Fruit fly (Drosophila melanogaster): ENCODE data around the gene Amnionless.

The Amnionless gene

DNA sequence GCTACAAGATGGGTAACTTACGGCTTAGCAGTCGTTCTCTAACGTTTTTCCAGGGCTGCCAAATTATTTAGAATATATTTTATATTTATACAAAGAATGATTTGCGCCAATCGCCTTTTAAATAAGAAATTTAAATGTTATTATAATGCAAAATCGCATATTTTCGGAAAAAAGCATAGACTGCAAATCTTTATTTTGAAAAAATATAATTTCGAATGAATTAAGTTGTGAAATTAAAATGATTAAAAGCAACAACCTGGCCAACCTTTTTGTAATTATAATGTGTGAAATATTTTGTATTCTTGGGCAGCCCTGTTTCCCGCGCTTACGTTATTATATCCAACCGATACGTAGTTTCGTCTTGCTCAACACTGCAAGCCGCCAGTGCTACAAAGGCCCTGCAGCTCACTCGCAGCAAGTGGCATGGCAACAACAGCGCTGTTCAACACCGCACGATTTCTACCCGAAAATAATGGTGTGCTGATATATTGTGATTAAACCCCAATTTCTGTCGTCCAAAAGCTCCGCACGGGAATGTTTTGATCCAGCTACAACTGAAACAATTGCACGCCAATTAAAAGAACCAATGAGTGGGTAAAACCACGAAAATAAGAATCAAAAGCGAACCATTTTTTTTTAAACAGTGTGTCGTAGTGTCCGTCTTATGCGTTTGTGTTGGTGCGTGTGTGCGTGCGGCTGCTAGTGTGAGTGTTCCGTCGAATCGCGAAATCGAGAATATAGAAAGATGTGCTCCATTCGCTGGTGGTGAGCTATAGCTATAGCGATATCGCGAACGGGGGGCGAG is 8.7 kb upstream of the Amnionless start, which contains the start of gene Pi3K21B (continued):
- peak; percentile 96 for TF ChIP-seq bab2 (GFP tag; optimal IDR thresholded peaks at IDR 0.05)
- TF ChIP-seq CG17912 (GFP tag; optimal IDR thresholded peaks at IDR 0.05): peak; percentile 78
- peak; percentile 74 for TF ChIP-seq onecut (GFP tag; IDR thresholded peaks at IDR 0.05)
- TF ChIP-seq CG12219 (GFP tag; optimal IDR thresholded peaks at IDR 0.05): peak; percentile 37
- TF ChIP-seq tap (tag; optimal IDR thresholded peaks at IDR 0.05): peak; percentile 74
- no peak for TF ChIP-seq CG1832 (GFP tag; optimal IDR thresholded peaks at IDR 0.05)
- TF ChIP-seq CG7963 (GFP tag; IDR thresholded peaks at IDR 0.05; ENCODE audit: partially characterized antibody): 0 out of 3 replicates have a peak, but pooled peaks have one; percentile 24
- peak; percentile 90 for TF ChIP-seq CG8924 (tag; optimal IDR thresholded peaks at IDR 0.05)
- TF ChIP-seq her (GFP tag; optimal IDR thresholded peaks at IDR 0.05): peak; percentile 89
- TF ChIP-seq Fer3 (tag; optimal IDR thresholded peaks at IDR 0.05): peak; percentile 89
- peak; percentile 25; the same call in 1 of the 2 replicates for TF ChIP-seq Adf1 (GFP tag; IDR thresholded peaks at IDR 0.05)
- peak; percentile 93 for TF ChIP-seq CG3847 (GFP tag; IDR thresholded peaks at IDR 0.05)
- no peak for TF ChIP-seq yki (optimal IDR thresholded peaks at IDR 0.05)
- TF ChIP-seq abd-A (tag; optimal IDR thresholded peaks at IDR 0.05): peak; percentile 53
- 0 out of 3 replicates have a peak, but pooled peaks have one; percentile 10 for TF ChIP-seq knrl (GFP tag; IDR thresholded peaks at IDR 0.05; ENCODE audit: partially characterized antibody)
- peak; percentile 72; the same call in 2 of the 3 replicates for TF ChIP-seq jigr1 (GFP tag; IDR thresholded peaks at IDR 0.05)
- peak; percentile 94 for TF ChIP-seq trem (tag; optimal IDR thresholded peaks at IDR 0.05)
- no peak for TF ChIP-seq pan (optimal IDR thresholded peaks at IDR 0.05)
- peak in 1 of 2 experiments; percentile 75 for TF ChIP-seq pan (GFP tag; optimal IDR thresholded peaks at IDR 0.05 in 1 of 2, IDR thresholded peaks at IDR 0.05 in 1 of 2)
- TF ChIP-seq CG1233 (GFP tag; optimal IDR thresholded peaks at IDR 0.05): peak; percentile 88
- TF ChIP-seq cg (GFP tag; optimal IDR thresholded peaks at IDR 0.05): peak; percentile 98
- TF ChIP-seq CG7271 (tag; optimal IDR thresholded peaks at IDR 0.05): peak; percentile 21
- TF ChIP-seq run (tag; optimal IDR thresholded peaks at IDR 0.05): peak; percentile 67
- TF ChIP-seq CG6254 (GFP tag; optimal IDR thresholded peaks at IDR 0.05): peak; percentile 77
- peak; percentile 75 for TF ChIP-seq wor (GFP tag; IDR thresholded peaks at IDR 0.05)
- peak; percentile 93 for TF ChIP-seq Hmr (GFP tag; optimal IDR thresholded peaks at IDR 0.05)
- no peak for TF ChIP-seq crol (GFP tag; IDR thresholded peaks at IDR 0.05)
- TF ChIP-seq gsb (GFP tag; IDR thresholded peaks at IDR 0.05): 0 out of 2 replicates have a peak, but pooled peaks have one; percentile 38
- TF ChIP-seq bsh (GFP tag; optimal IDR thresholded peaks at IDR 0.05): peak; percentile 49 to 84
- TF ChIP-seq eyg (GFP tag; optimal IDR thresholded peaks at IDR 0.05): peak; percentile 78
- TF ChIP-seq phol (tag; optimal IDR thresholded peaks at IDR 0.05): peak; percentile 93
- TF ChIP-seq ham (GFP tag; IDR thresholded peaks at IDR 0.05): peak; percentile 83
- TF ChIP-seq CkIIα-i1 (GFP tag; IDR thresholded peaks at IDR 0.05): no peak
- peak; percentile 87 for TF ChIP-seq CG15601 (tag; optimal IDR thresholded peaks at IDR 0.05)
- TF ChIP-seq CG9437 (GFP tag; optimal IDR thresholded peaks at IDR 0.05): peak; percentile 100
- TF ChIP-seq CG7786 (GFP tag; optimal IDR thresholded peaks at IDR 0.05): peak; percentile 95
- TF ChIP-seq CG30431 (GFP tag; optimal IDR thresholded peaks at IDR 0.05): peak; percentile 79
- TF ChIP-seq CG10274 (GFP tag; optimal IDR thresholded peaks at IDR 0.05): peak; percentile 50
- TF ChIP-seq CG14860 (GFP tag; IDR thresholded peaks at IDR 0.05; ENCODE audit: partially characterized antibody): no peak
- TF ChIP-seq Taf1 (GFP tag; IDR thresholded peaks at IDR 0.05): peak; percentile 54; the same call in 1 of the 2 replicates
- peak; percentile 96 for TF ChIP-seq mam (GFP tag; optimal IDR thresholded peaks at IDR 0.05)
- TF ChIP-seq Optix (GFP tag; IDR thresholded peaks at IDR 0.05): peak; percentile 59; the same call in 1 of the 3 replicates
- no peak for TF ChIP-seq Trl (optimal IDR thresholded peaks at IDR 0.05)
- peak; percentile 96 for TF ChIP-seq Trl (GFP tag; optimal IDR thresholded peaks at IDR 0.05)
- peak; percentile 94 for TF ChIP-seq CG17361 (GFP tag; IDR thresholded peaks at IDR 0.05)
- TF ChIP-seq inv (GFP tag; IDR thresholded peaks at IDR 0.05; ENCODE audit: partially characterized antibody): no peak
- peak; percentile 69 for TF ChIP-seq cwo (GFP tag; optimal IDR thresholded peaks at IDR 0.05)
- peak; percentile 93 for TF ChIP-seq ems (GFP tag; optimal IDR thresholded peaks at IDR 0.05)
- TF ChIP-seq Poxn (GFP tag; IDR thresholded peaks at IDR 0.05): peak; percentile 60; the same call in 1 of the 2 replicates
